Fruit fly (Drosophila melanogaster) whole organism, pupa: ENCODE measurements around the gene euc.

Source experiments
- CG15710 ChIP-seq: fragments of 200-800 bp; sonication (Bioruptor generic); optimal IDR thresholded peaks from 2 replicates; lab custom pipeline; 2018; ENCODE audit warnings: missing biosample characterization, mild to moderate bottlenecking, missing genetic modification characterization, moderate library complexity
- CG17806 ChIP-seq: fragments of 200-800 bp; sonication (Bioruptor generic); optimal IDR thresholded peaks from 2 replicates; lab custom pipeline; 2018; ENCODE audit warnings: missing biosample characterization, mild to moderate bottlenecking, missing genetic modification characterization, moderate library complexity
- CG34367 ChIP-seq: fragments of 200-800 bp; sonication (Bioruptor generic); optimal IDR thresholded peaks from 2 replicates; lab custom pipeline; 2018; ENCODE audit warnings: missing biosample characterization, mild to moderate bottlenecking, missing genetic modification characterization
- EcR ChIP-seq: fragments of 200-800 bp; sonication (Bioruptor generic); optimal IDR thresholded peaks from 3 replicates; lab custom pipeline; 2019; ENCODE audit warnings: missing biosample characterization, missing genetic modification characterization, mild to moderate bottlenecking, moderate library complexity, missing genetic modification reagents
- gl ChIP-seq: fragments of 200-800 bp; sonication (Bioruptor generic); optimal IDR thresholded peaks from 2 replicates; lab custom pipeline; 2018; ENCODE audit warnings: missing biosample characterization, mild to moderate bottlenecking, missing genetic modification characterization
- rn ChIP-seq: fragments of 200-800 bp; sonication (Bioruptor generic); IDR thresholded peaks from 2 replicates; pipeline ENCODE4 v1.3.6; 2022; ENCODE audit warnings: missing biosample characterization, missing genetic modification characterization

DNA sequence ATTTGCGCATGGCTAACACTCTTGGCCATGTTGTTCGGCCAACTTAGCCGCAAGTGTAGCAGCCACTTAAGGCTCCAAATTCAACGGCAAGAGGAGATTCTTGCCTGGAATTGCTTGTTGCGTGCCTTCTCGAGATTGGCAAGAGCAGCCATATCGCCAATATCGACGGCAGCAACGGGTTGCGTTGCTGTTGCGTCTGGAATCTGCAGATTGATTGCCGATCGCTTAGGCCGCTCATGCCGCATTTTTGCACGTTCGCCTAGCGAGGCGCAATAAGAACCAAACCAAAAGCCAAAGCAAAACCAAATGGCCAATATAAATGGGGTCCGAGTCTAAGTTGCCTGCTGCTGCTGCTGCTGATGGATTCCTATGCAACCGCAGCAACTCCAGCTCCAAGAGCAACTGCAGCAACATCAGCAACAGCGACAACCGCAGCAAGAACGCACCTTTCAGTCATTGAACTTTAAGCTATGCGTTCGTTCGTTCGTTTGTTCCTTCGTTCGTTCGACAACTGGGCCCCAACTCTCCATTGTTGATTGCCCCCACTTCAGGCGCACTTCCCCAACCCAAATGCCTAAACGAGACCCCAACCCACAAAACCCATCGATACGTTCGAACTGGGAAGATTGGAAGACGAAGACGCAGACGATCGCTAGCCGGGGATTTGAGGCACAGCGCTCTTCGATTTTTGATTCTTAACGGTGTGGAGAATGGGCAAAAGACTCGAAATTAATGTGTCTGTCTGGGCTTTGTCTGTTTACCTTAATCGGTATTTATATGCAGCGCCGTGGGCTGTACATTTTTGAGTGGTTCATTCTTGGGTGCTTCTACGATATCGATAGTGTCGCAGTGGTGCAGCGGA, 10.6 kb upstream of the euc start:
- TF ChIP-seq CG15710 (tag; lab: Kevin White, UChicago) (no peak), gl (tag; lab: Kevin White, UChicago) (no peak), rn (no peak), CG17806 (tag; lab: Kevin White, UChicago) (no peak), EcR (GFP tag; lab: Kevin White, UChicago) (peak; percentile 86), CG34367 (tag; lab: Kevin White, UChicago) (no peak)
